Worm (Caenorhabditis elegans) whole organism, L4 larva: ENCODE data around the gene kvs-1.

Experiments
- Y48G9A.11 ChIP-seq: fragments of 200-800 bp; sonication (Bioruptor generic); IDR thresholded peaks from 2 replicates; pipeline ENCODE4 v1.3.6; 2022; ENCODE audit warnings: missing genetic modification reagents, missing genetic modification characterization, missing compliant biosample characterization
- dmd-9 ChIP-seq: fragments of 200-800 bp; sonication (Bioruptor generic); IDR thresholded peaks from 2 replicates; pipeline ENCODE4 v1.3.6; 2022; ENCODE audit warnings: missing genetic modification reagents, missing genetic modification characterization, missing compliant biosample characterization
- dpl-1 ChIP-seq: fragments of 150-350 bp; optimal IDR thresholded peaks from 2 replicates; lab custom pipeline; 2014; ENCODE audit warnings: missing biosample characterization, missing genetic modification reagents, missing genetic modification characterization
- egl-27 ChIP-seq: sonication (generic microtip); optimal IDR thresholded peaks from 3 replicates; lab custom pipeline; 2017; ENCODE audit warnings: missing biosample characterization, missing genetic modification reagents, missing genetic modification characterization
- mep-1 ChIP-seq: fragments of 150-350 bp; sonication (generic microtip); optimal IDR thresholded peaks from 3 replicates; lab custom pipeline; 2014; ENCODE audit warnings: missing biosample characterization, missing genetic modification characterization
- mes-2 ChIP-seq: sonication (generic microtip); optimal IDR thresholded peaks from 2 replicates; lab custom pipeline; 2016; ENCODE audit warnings: missing genotype, mild to moderate bottlenecking, missing genetic modification characterization, missing compliant biosample characterization; ENCODE audit not compliant: poor library complexity, severe bottlenecking
- nhr-11 ChIP-seq: fragments of 150-350 bp; optimal IDR thresholded peaks from 2 replicates; lab custom pipeline; 2014; ENCODE audit warnings: missing biosample characterization, missing genetic modification characterization
- nhr-48 ChIP-seq: sonication (generic microtip); optimal IDR thresholded peaks from 2 replicates; lab custom pipeline; 2016; ENCODE audit warnings: mild to moderate bottlenecking, missing genetic modification characterization, missing compliant biosample characterization
- nhr-6 ChIP-seq: fragments of 150-350 bp; optimal IDR thresholded peaks from 2 replicates; lab custom pipeline; 2014; ENCODE audit warnings: missing biosample characterization, missing genetic modification characterization
- php-3 ChIP-seq: fragments of 200-800 bp; sonication (Bioruptor generic); IDR thresholded peaks from 2 replicates; pipeline ENCODE4 v1.3.6; 2022; ENCODE audit warnings: missing genetic modification reagents, missing genetic modification characterization, missing compliant biosample characterization

DNA sequence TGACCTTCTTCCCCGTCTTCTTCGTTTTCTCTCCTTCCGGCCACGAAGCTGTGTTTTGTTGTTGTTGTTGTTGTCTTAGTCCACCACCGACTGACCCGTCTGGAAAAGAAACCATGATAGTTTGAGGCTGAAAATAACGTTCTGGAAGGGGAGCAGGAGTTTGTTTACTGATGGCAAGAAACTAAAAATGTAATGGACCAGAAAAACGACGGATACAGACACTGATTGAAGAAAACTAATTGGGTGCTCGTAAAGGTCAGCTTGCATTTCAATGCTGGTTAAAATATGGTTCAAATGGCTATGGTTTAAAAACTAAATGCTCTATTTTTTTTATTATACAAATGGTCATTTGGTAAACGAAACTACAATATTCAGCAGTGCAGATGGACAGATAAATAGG, 61.6 kb downstream of the kvs-1 start, which contains the start of gene F26A10.2:
- TF ChIP-seq nhr-6 (tag; lab: Kevin White, UChicago) (no peak), nhr-11 (tag; lab: Kevin White, UChicago) (no peak), mep-1 (tag; lab: Kevin White, UChicago) (no peak), Y48G9A.11 (GFP tag; lab: Robert Waterston, UW) (no peak), mes-2 (tag; lab: Kevin White, UChicago) (no peak), php-3 (GFP tag; lab: Robert Waterston, UW) (no peak), egl-27 (tag; lab: Kevin White, UChicago) (no peak), dpl-1 (GFP tag; lab: Kevin White, UChicago) (no peak), dmd-9 (GFP tag; lab: Robert Waterston, UW) (no peak), nhr-48 (no peak)
